Fruit fly (Drosophila melanogaster) whole organism, embryonic: ENCODE results near the gene brun.

Source experiments
- CG10321 ChIP-seq: fragments of 200-800 bp; sonication (Bioruptor generic); IDR thresholded peaks from 2 replicates; pipeline ENCODE4 v1.3.6; 2022; ENCODE audit warnings: missing biosample characterization, missing genetic modification characterization
- CG11456 ChIP-seq: fragments of 200-800 bp; sonication (Bioruptor generic); IDR thresholded peaks from 3 replicates; pipeline ENCODE4 v1.3.6; 2022; ENCODE audit warnings: missing biosample characterization, missing genetic modification characterization
- CG12071 ChIP-seq: fragments of 200-800 bp; sonication (Bioruptor generic); optimal IDR thresholded peaks from 3 replicates; lab custom pipeline; 2018; ENCODE audit warnings: missing biosample characterization, mild to moderate bottlenecking, missing genetic modification characterization
- CG13775 ChIP-seq: fragments of 200-800 bp; sonication (Bioruptor generic); optimal IDR thresholded peaks from 3 replicates; lab custom pipeline; 2017; ENCODE audit warnings: missing biosample characterization, mild to moderate bottlenecking, missing genetic modification characterization
- CG14014 ChIP-seq: fragments of 200-800 bp; sonication (Bioruptor generic); IDR thresholded peaks from 2 replicates; pipeline ENCODE4 v1.3.6; 2022; ENCODE audit warnings: missing biosample characterization, missing genetic modification characterization
- CG14965 ChIP-seq: fragments of 200-800 bp; sonication (Bioruptor generic); optimal IDR thresholded peaks from 2 replicates; lab custom pipeline; 2016; ENCODE audit warnings: missing biosample characterization, missing genetic modification characterization, borderline replicate concordance
- CG15601 ChIP-seq: fragments of 200-800 bp; sonication (Bioruptor generic); optimal IDR thresholded peaks from 3 replicates; lab custom pipeline; 2019; ENCODE audit warnings: missing biosample characterization, mild to moderate bottlenecking, missing genetic modification characterization, moderate library complexity
- CG1603 ChIP-seq: fragments of 200-800 bp; sonication (Bioruptor generic); optimal IDR thresholded peaks from 2 replicates; lab custom pipeline; 2019; ENCODE audit warnings: missing biosample characterization, mild to moderate bottlenecking, missing genetic modification characterization, moderate library complexity
- CG17186 ChIP-seq: fragments of 200-800 bp; sonication (Bioruptor generic); optimal IDR thresholded peaks from 3 replicates; lab custom pipeline; 2017; ENCODE audit warnings: missing biosample characterization, missing genetic modification reagents, missing genetic modification characterization
- CG18262 ChIP-seq: fragments of 200-800 bp; optimal IDR thresholded peaks from 3 replicates; lab custom pipeline; 2019; ENCODE audit warnings: missing biosample characterization, mild to moderate bottlenecking, missing genetic modification characterization, moderate library complexity
- CG2116 ChIP-seq: fragments of 200-800 bp; sonication (Bioruptor generic); optimal IDR thresholded peaks from 3 replicates; lab custom pipeline; 2018; ENCODE audit warnings: missing biosample characterization, mild to moderate bottlenecking, missing genetic modification characterization
- CG30403 ChIP-seq: fragments of 200-800 bp; sonication (Bioruptor generic); optimal IDR thresholded peaks from 3 replicates; lab custom pipeline; 2016; ENCODE audit warnings: missing biosample characterization, missing genetic modification characterization
- CG32767 ChIP-seq: fragments of 200-800 bp; sonication (Bioruptor generic); IDR thresholded peaks from 2 replicates; pipeline ENCODE4 v1.3.6; 2022; ENCODE audit warnings: missing biosample characterization, missing genetic modification characterization
- CG33213 ChIP-seq: fragments of 200-800 bp; sonication (Bioruptor generic); optimal IDR thresholded peaks from 3 replicates; lab custom pipeline; 2016; ENCODE audit warnings: missing biosample characterization, missing genetic modification characterization
- CG7372 ChIP-seq: fragments of 200-800 bp; sonication (Bioruptor generic); IDR thresholded peaks from 2 replicates; pipeline ENCODE4 v1.3.6; 2022; ENCODE audit warnings: missing biosample characterization, missing genetic modification characterization
- CG7839 ChIP-seq: fragments of 200-800 bp; sonication (Bioruptor generic); optimal IDR thresholded peaks from 3 replicates; lab custom pipeline; 2018; ENCODE audit warnings: missing biosample characterization, mild to moderate bottlenecking, missing genetic modification characterization, moderate library complexity
- CG8290 ChIP-seq, 3 experiments: fragments of 200-800 bp; sonication (Bioruptor generic); optimal IDR thresholded peaks; 2 replicates each; lab custom pipeline; 2016 to 2019; ENCODE audit warnings: missing biosample characterization in 3 of 3, missing genetic modification characterization in 3 of 3, mild to moderate bottlenecking in 2 of 3, moderate library complexity in 1 of 3
- CG9876 ChIP-seq: fragments of 200-800 bp; sonication (Bioruptor generic); optimal IDR thresholded peaks from 2 replicates; lab custom pipeline; 2016; ENCODE audit warnings: missing biosample characterization, missing genetic modification characterization
- CoRest ChIP-seq: fragments of 200-800 bp; sonication (Bioruptor generic); optimal IDR thresholded peaks from 3 replicates; lab custom pipeline; 2018; ENCODE audit warnings: missing biosample characterization, mild to moderate bottlenecking, missing genetic modification characterization, moderate library complexity
- D19A ChIP-seq: fragments of 200-800 bp; optimal IDR thresholded peaks from 3 replicates; lab custom pipeline; 2019; ENCODE audit warnings: missing biosample characterization, mild to moderate bottlenecking, missing genetic modification characterization, moderate library complexity
- Drgx ChIP-seq: fragments of 200-800 bp; sonication (Bioruptor generic); IDR thresholded peaks from 2 replicates; pipeline ENCODE4 v1.3.6; 2022; ENCODE audit warnings: missing biosample characterization, missing genetic modification characterization
- Elba2 ChIP-seq: fragments of 200-800 bp; sonication (Bioruptor generic); optimal IDR thresholded peaks from 3 replicates; lab custom pipeline; 2016; ENCODE audit warnings: missing biosample characterization, missing genetic modification characterization
- HmgZ ChIP-seq: fragments of 200-800 bp; sonication (Bioruptor generic); optimal IDR thresholded peaks from 2 replicates; lab custom pipeline; 2018; ENCODE audit warnings: missing biosample characterization, mild to moderate bottlenecking, missing genetic modification characterization
- Kr ChIP-seq: fragments of 200-800 bp; sonication (Bioruptor generic); optimal IDR thresholded peaks from 2 replicates; lab custom pipeline; 2017; ENCODE audit warnings: missing biosample characterization, mild to moderate bottlenecking, missing genetic modification characterization
- Neu2 ChIP-seq: fragments of 200-800 bp; sonication (Bioruptor generic); optimal IDR thresholded peaks from 3 replicates; lab custom pipeline; 2016; ENCODE audit warnings: missing biosample characterization, missing genetic modification characterization, borderline replicate concordance
- Rfx ChIP-seq: fragments of 200-800 bp; sonication (Bioruptor generic); IDR thresholded peaks from 2 replicates; pipeline ENCODE4 v1.3.6; 2022; ENCODE audit warnings: missing biosample characterization, missing genetic modification characterization
- Sox102F ChIP-seq: fragments of 200-800 bp; sonication (Bioruptor generic); optimal IDR thresholded peaks from 2 replicates; lab custom pipeline; 2018; ENCODE audit warnings: missing biosample characterization, mild to moderate bottlenecking, missing genetic modification characterization, moderate library complexity
- Sry-β ChIP-seq: fragments of 200-800 bp; sonication (Bioruptor generic); optimal IDR thresholded peaks from 2 replicates; lab custom pipeline; 2018; ENCODE audit warnings: missing biosample characterization, mild to moderate bottlenecking, missing genetic modification characterization, moderate library complexity
- Ssrp ChIP-seq: fragments of 200-800 bp; sonication (Bioruptor generic); optimal IDR thresholded peaks from 2 replicates; lab custom pipeline; 2018; ENCODE audit warnings: missing biosample characterization, mild to moderate bottlenecking, missing genetic modification characterization, moderate library complexity
- chn ChIP-seq: fragments of 200-800 bp; sonication (Bioruptor generic); optimal IDR thresholded peaks from 2 replicates; lab custom pipeline; 2016; ENCODE audit warnings: missing biosample characterization, missing genetic modification characterization
- corto ChIP-seq: fragments of 200-800 bp; sonication (Bioruptor generic); optimal IDR thresholded peaks from 2 replicates; lab custom pipeline; 2016; ENCODE audit warnings: missing biosample characterization, mild to moderate bottlenecking, missing genetic modification characterization, moderate library complexity
- emc ChIP-seq: fragments of 200-800 bp; sonication (Bioruptor generic); optimal IDR thresholded peaks from 2 replicates; lab custom pipeline; 2016; ENCODE audit warnings: missing biosample characterization, missing genetic modification characterization
- grau ChIP-seq: fragments of 200-800 bp; optimal IDR thresholded peaks from 3 replicates; lab custom pipeline; 2019; ENCODE audit warnings: missing biosample characterization, mild to moderate bottlenecking, missing genetic modification characterization, moderate library complexity
- her ChIP-seq: fragments of 200-800 bp; sonication (Bioruptor generic); optimal IDR thresholded peaks from 2 replicates; lab custom pipeline; 2016; ENCODE audit warnings: missing biosample characterization, missing genetic modification characterization
- jing ChIP-seq: fragments of 200-800 bp; sonication (Bioruptor generic); optimal IDR thresholded peaks from 2 replicates; lab custom pipeline; 2018; ENCODE audit warnings: missing biosample characterization, mild to moderate bottlenecking, missing genetic modification characterization
- kah ChIP-seq: fragments of 200-800 bp; sonication (Bioruptor generic); optimal IDR thresholded peaks from 2 replicates; lab custom pipeline; 2018; ENCODE audit warnings: missing biosample characterization, mild to moderate bottlenecking, missing genetic modification characterization
- kni ChIP-seq: fragments of 200-800 bp; sonication (Bioruptor generic); optimal IDR thresholded peaks from 3 replicates; lab custom pipeline; 2017; ENCODE audit warnings: mild to moderate bottlenecking, missing biosample characterization, missing genetic modification reagents, missing genetic modification characterization
- lmd ChIP-seq: fragments of 200-800 bp; sonication (Bioruptor generic); IDR thresholded peaks from 2 replicates; pipeline ENCODE4 v1.3.6; 2022; ENCODE audit warnings: missing biosample characterization, missing genetic modification characterization
- lov ChIP-seq, 2 experiments: fragments of 200-800 bp in 1 of 2; fragments of >200 bp in 1 of 2; sonication (Bioruptor generic) in 1 of 2; IDR thresholded peaks in 1 of 2; optimal IDR thresholded peaks in 1 of 2; 2 replicates in 1 of 2; 3 replicates in 1 of 2; pipeline versions ENCODE4 v1.3.6 to Lab custom; 2017 to 2022; ENCODE audit warnings: missing biosample characterization in 1 of 2, missing genetic modification characterization in 1 of 2
- phol ChIP-seq: fragments of 200-800 bp; sonication (Bioruptor generic); optimal IDR thresholded peaks from 3 replicates; lab custom pipeline; 2018; ENCODE audit warnings: missing biosample characterization, mild to moderate bottlenecking, missing genetic modification characterization, moderate library complexity
- ranshi ChIP-seq: fragments of 200-800 bp; sonication (Bioruptor generic); IDR thresholded peaks from 2 replicates; pipeline ENCODE4 v1.3.6; 2022; ENCODE audit warnings: missing biosample characterization, missing genetic modification characterization
- schlank ChIP-seq: fragments of 200-800 bp; sonication (Bioruptor generic); optimal IDR thresholded peaks from 2 replicates; lab custom pipeline; 2018; ENCODE audit warnings: missing biosample characterization, mild to moderate bottlenecking, missing genetic modification characterization
- sens-2 ChIP-seq: fragments of 200-800 bp; sonication (Bioruptor generic); IDR thresholded peaks from 2 replicates; pipeline ENCODE4 v1.3.6; 2022; ENCODE audit warnings: missing biosample characterization, missing genetic modification characterization
- stwl ChIP-seq: fragments of 200-800 bp; sonication (Bioruptor generic); optimal IDR thresholded peaks from 3 replicates; lab custom pipeline; 2018; ENCODE audit warnings: missing biosample characterization, mild to moderate bottlenecking, missing genetic modification characterization, moderate library complexity
- tna ChIP-seq: fragments of 200-800 bp; sonication (Bioruptor generic); IDR thresholded peaks from 2 replicates; pipeline ENCODE4 v1.3.6; 2022; ENCODE audit warnings: missing biosample characterization, missing genetic modification characterization; ENCODE audit not compliant: partially characterized antibody
- trem ChIP-seq: fragments of 200-800 bp; optimal IDR thresholded peaks from 3 replicates; lab custom pipeline; 2019; ENCODE audit warnings: missing biosample characterization, mild to moderate bottlenecking, missing genetic modification characterization, moderate library complexity

The brun gene

DNA sequence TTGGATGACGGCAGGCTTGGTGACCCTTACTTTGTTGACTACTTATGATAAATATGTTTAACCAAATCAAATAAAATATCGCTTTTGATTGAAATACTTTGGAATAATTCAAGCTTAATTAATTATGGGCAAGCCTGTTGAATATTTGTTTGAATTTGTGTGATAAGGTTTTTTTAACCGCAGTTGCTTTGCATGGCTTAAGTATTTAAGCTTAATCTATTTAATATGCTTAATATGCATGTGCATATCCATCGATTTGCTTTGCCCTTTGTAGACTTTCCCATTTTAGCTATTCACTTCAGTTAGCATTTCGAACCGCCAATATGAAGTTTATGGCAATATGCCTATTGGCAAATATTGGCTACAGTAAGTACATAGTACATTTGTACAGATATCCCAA is 15.4 kb downstream of the brun start, which contains the start of gene Sfp38D:
Gene Sfp38D (plus strand): TSS at position 301 of the 400 bp plus-strand sequence.
- TF ChIP-seq CG18262 (tag; lab: Kevin White, UChicago) (no peak), Elba2 (GFP tag; lab: Kevin White, UChicago) (peak; percentile 38)

DNA sequence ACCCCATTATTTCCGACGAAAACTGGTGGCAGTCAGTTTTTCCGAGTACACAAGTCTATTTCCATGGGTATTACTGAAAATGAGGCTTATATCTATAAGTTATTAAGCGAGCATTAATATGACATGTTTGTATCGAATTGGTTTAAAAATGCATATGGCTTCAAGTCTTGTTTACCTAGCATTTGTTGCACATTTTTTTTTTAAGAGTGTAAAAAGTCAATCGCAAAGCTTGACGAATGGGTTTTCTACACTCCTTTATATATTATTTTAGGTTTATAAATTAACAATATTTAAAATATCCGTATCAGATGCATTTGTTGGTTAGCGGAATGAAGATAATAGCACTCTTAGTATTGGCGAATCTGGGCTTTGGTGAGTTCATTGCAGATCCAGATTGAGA is 16.2 kb downstream of the brun start, which contains the start of gene CG31680:
Gene CG31680 (plus strand): TSS at position 301 of the 400 bp plus-strand sequence.
- no peak for TF ChIP-seq CG9876
- TF ChIP-seq CG13775 (GFP tag; lab: Kevin White, UChicago) = no peak
- no peak for TF ChIP-seq Rfx
- TF ChIP-seq CG14965 (GFP tag; lab: Kevin White, UChicago) = no peak
- no peak for TF ChIP-seq CG15601
- no peak for TF ChIP-seq grau (tag; lab: Kevin White, UChicago)

DNA sequence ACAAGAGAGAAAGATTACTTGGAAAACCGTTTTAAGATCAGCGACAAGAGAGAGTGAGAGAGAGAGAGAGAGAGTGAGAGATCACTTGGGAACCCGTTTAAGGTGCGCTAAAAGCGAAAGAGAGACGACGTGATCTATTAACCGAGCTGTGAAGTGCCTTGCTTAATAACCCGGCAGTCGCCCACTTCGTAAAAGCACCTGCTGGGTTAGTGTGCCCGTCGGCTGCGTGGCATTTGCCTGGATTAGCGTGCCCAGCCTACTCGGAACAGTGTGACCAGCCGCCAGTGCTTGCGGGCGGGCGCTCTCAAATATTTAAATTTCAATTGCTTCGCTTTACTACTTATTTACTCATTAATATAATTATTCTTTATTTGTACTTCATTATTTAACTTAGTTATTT is 17.6 kb downstream of the brun start:
- TF ChIP-seq lmd (GFP tag; lab: Robert Waterston, UW) (no peak), CG32767 (GFP tag; lab: Robert Waterston, UW) (no peak), grau (tag; lab: Kevin White, UChicago) (peak; percentile 2), CG7839 (tag; lab: Kevin White, UChicago) (no peak), CG11456 (GFP tag; lab: Robert Waterston, UW) (no peak), sens-2 (GFP tag; lab: Robert Waterston, UW) (no peak), emc (no peak), stwl (tag; lab: Kevin White, UChicago) (peak; percentile 95), Drgx (GFP tag; lab: Robert Waterston, UW) (no peak), Sox102F (GFP tag; lab: Kevin White, UChicago) (no peak), kni (peak; percentile 27), CG12071 (no peak), CoRest (tag; lab: Kevin White, UChicago) (peak; percentile 54), schlank (no peak), CG33213 (peak; percentile 92), corto (GFP tag; lab: Kevin White, UChicago) (no peak), phol (tag; lab: Kevin White, UChicago) (peak; percentile 20), CG14014 (no peak), tna (GFP tag; lab: Robert Waterston, UW) (no peak), CG1603 (tag; lab: Kevin White, UChicago) (peak; percentile 66), her (GFP tag; lab: Kevin White, UChicago) (no peak), Ssrp (tag; lab: Kevin White, UChicago) (no peak), D19A (tag; lab: Kevin White, UChicago) (peak; percentile 6), CG30403 (GFP tag; lab: Kevin White, UChicago) (no peak), chn (peak; percentile 31), Neu2 (GFP tag; lab: Kevin White, UChicago) (no peak), lov (optimal IDR thresholded peaks at IDR 0.05; lab: Kevin White, UChicago) (no peak), lov (GFP tag; IDR thresholded peaks at IDR 0.05; lab: Robert Waterston, UW) (peak; percentile 17; the same call in 1 of the 3 replicates), ranshi (GFP tag; lab: Robert Waterston, UW) (no peak), CG10321 (peak; percentile 61), CG8290 (GFP tag; optimal IDR thresholded peaks at IDR 0.05; lab: Kevin White, UChicago) (peak; percentile 30), CG8290 (tag; optimal IDR thresholded peaks at IDR 0.05; lab: Kevin White, UChicago) (peak in 1 of 2 experiments; percentile 55), CG17186 (GFP tag; lab: Kevin White, UChicago) (peak; percentile 25), Kr (GFP tag; lab: Kevin White, UChicago) (no peak), CG2116 (GFP tag; lab: Kevin White, UChicago) (no peak), CG7372 (no peak), HmgZ (no peak), Sry-β (GFP tag; lab: Kevin White, UChicago) (no peak), kah (peak; percentile 14), jing (GFP tag; lab: Kevin White, UChicago) (no peak), trem (peak; percentile 68)
